Worm (Caenorhabditis elegans) whole organism, L3 larva: ENCODE measurements around the gene lnkn-1.
A peak's percentile ranks its signal among the peaks of the same experiment; 100 is the strongest.

ENCODE experiments used
- aly-2 ChIP-seq: fragments of 150-350 bp; optimal IDR thresholded peaks from 2 replicates; lab custom pipeline; 2014; ENCODE audit warnings: missing biosample characterization, missing genetic modification characterization
- ama-1 ChIP-seq: fragments of 150-350 bp; optimal IDR thresholded peaks from 2 replicates; lab custom pipeline; 2018
- ceh-82 ChIP-seq: fragments of 150-350 bp; optimal IDR thresholded peaks from 2 replicates; lab custom pipeline; 2014; ENCODE audit warnings: missing biosample characterization, missing genetic modification characterization
- daf-12 ChIP-seq: fragments of 150-350 bp; optimal IDR thresholded peaks from 2 replicates; lab custom pipeline; 2014; ENCODE audit warnings: missing biosample characterization, missing genetic modification reagents, missing genetic modification characterization
- nhr-11 ChIP-seq: fragments of 150-350 bp; optimal IDR thresholded peaks from 2 replicates; lab custom pipeline; 2014; ENCODE audit warnings: missing biosample characterization, missing genetic modification characterization
- nhr-28 ChIP-seq: fragments of 150-350 bp; optimal IDR thresholded peaks from 2 replicates; lab custom pipeline; 2014; ENCODE audit warnings: missing biosample characterization, missing genetic modification characterization
- nhr-43 ChIP-seq: sonication (generic microtip); optimal IDR thresholded peaks from 2 replicates; lab custom pipeline; 2016; ENCODE audit warnings: mild to moderate bottlenecking, missing genetic modification characterization, missing compliant biosample characterization; ENCODE audit not compliant: poor library complexity, severe bottlenecking
- pha-4 ChIP-seq: fragments of 150-350 bp; optimal IDR thresholded peaks from 2 replicates; lab custom pipeline; 2014; ENCODE audit warnings: missing biosample characterization, missing genetic modification reagents, missing genetic modification characterization
- pqm-1 ChIP-seq: fragments of 150-350 bp; optimal IDR thresholded peaks from 2 replicates; lab custom pipeline; 2017; ENCODE audit warnings: missing biosample characterization, missing genetic modification characterization, inconsistent platforms

DNA sequence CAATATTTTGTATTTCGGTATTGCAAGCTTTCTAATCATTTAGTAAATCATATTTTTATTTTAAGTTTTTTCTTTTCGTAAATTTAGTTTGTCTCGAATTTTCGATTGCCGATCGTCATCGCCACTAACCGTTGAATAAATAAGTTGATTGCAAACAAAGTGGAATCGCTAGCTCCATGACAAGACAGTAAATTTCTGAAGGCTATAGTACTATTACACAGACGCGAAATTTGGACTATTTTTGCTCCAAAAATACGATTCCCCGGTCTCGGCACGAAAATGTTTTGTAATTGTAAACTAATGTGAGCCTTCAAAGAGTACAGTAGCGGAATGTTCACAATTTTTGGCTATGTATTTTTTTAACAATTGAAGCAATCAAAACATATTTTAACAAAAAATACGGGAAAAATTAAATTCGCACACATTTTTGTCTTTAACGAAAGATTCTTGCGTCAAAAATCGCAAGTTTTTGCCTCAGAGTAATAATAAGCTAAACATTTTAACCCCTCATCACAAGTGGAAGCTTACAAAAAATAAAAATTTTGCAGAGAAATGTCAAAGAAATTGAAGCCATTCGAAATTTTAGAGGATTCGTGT, 21.7 kb downstream of the lnkn-1 start, which contains the start of gene tpk-1:
- TF ChIP-seq ceh-82 (tag; lab: Kevin White, UChicago) = no peak
- TF ChIP-seq nhr-28 (tag; lab: Kevin White, UChicago) = no peak
- TF ChIP-seq ama-1 (lab: Kevin White, UChicago) = peak; percentile 7
- TF ChIP-seq pqm-1 (tag; lab: Kevin White, UChicago) = no peak
- TF ChIP-seq nhr-43 (tag; lab: Kevin White, UChicago) = no peak
- no peak for TF ChIP-seq pha-4
- no peak for TF ChIP-seq daf-12 (tag; lab: Kevin White, UChicago)
- no peak for TF ChIP-seq aly-2 (tag; lab: Kevin White, UChicago)
- TF ChIP-seq nhr-11 (tag; lab: Kevin White, UChicago) = no peak
